Worm (Caenorhabditis elegans) whole organism, L3 larva: ENCODE results near the gene pho-14.

Experiments used
- R02D3.7 ChIP-seq: fragments of 150-350 bp; optimal IDR thresholded peaks from 2 replicates; lab custom pipeline; 2014; ENCODE audit warnings: missing biosample characterization, missing genetic modification characterization
- ZK546.5 ChIP-seq: sonication (generic microtip); optimal IDR thresholded peaks from 2 replicates; lab custom pipeline; 2017; ENCODE audit warnings: missing biosample characterization, missing genetic modification characterization
- ama-1 ChIP-seq: fragments of 150-350 bp; optimal IDR thresholded peaks from 2 replicates; lab custom pipeline; 2018
- ceh-16 ChIP-seq: sonication (generic microtip); optimal IDR thresholded peaks from 2 replicates; lab custom pipeline; 2017; ENCODE audit warnings: missing biosample characterization, missing genetic modification characterization
- ceh-28 ChIP-seq: fragments of 150-350 bp; optimal IDR thresholded peaks from 2 replicates; lab custom pipeline; 2014; ENCODE audit warnings: missing biosample characterization, missing genetic modification reagents, missing genetic modification characterization
- ceh-9 ChIP-seq: sonication (generic microtip); optimal IDR thresholded peaks from 2 replicates; lab custom pipeline; 2018; ENCODE audit warnings: missing biosample characterization, missing genetic modification characterization
- daf-12 ChIP-seq: fragments of 150-350 bp; optimal IDR thresholded peaks from 2 replicates; lab custom pipeline; 2014; ENCODE audit warnings: missing biosample characterization, missing genetic modification reagents, missing genetic modification characterization
- egl-27 ChIP-seq: sonication (generic microtip); optimal IDR thresholded peaks from 4 replicates; lab custom pipeline; 2017; ENCODE audit warnings: missing biosample characterization, missing genetic modification reagents, missing genetic modification characterization
- egl-5 ChIP-seq: fragments of 150-350 bp; optimal IDR thresholded peaks from 2 replicates; lab custom pipeline; 2017; ENCODE audit warnings: missing biosample characterization, missing genetic modification reagents, missing genetic modification characterization, inconsistent platforms
- elt-2 ChIP-seq: sonication (generic microtip); optimal IDR thresholded peaks from 2 replicates; lab custom pipeline; 2016; ENCODE audit warnings: missing genetic modification reagents, mild to moderate bottlenecking, missing genetic modification characterization, missing compliant biosample characterization
- eor-1 ChIP-seq, 2 experiments: fragments of 150-350 bp; optimal IDR thresholded peaks; 2 replicates each; lab custom pipeline; 2014 to 2018; ENCODE audit warnings: missing biosample characterization in 2 of 2, missing genetic modification characterization in 2 of 2
- fkh-10 ChIP-seq: sonication (generic microtip); optimal IDR thresholded peaks from 2 replicates; lab custom pipeline; 2017; ENCODE audit warnings: missing biosample characterization, missing genetic modification reagents, missing genetic modification characterization
- fos-1 ChIP-seq: fragments of 150-350 bp; optimal IDR thresholded peaks from 2 replicates; lab custom pipeline; 2014; ENCODE audit warnings: missing biosample characterization, missing genetic modification characterization
- hmg-11 ChIP-seq: sonication (generic microtip); optimal IDR thresholded peaks from 2 replicates; lab custom pipeline; 2016; ENCODE audit warnings: missing genetic modification characterization, missing compliant biosample characterization
- jun-1 ChIP-seq: fragments of 150-350 bp; optimal IDR thresholded peaks from 2 replicates; lab custom pipeline; 2014; ENCODE audit warnings: missing biosample characterization, missing genetic modification reagents, missing genetic modification characterization
- lin-15B ChIP-seq: fragments of 150-350 bp; optimal IDR thresholded peaks from 2 replicates; lab custom pipeline; 2014; ENCODE audit warnings: missing biosample characterization, missing genetic modification characterization
- lin-39 ChIP-seq: fragments of 150-350 bp; optimal IDR thresholded peaks from 2 replicates; lab custom pipeline; 2018; ENCODE audit warnings: missing biosample characterization, missing genetic modification reagents, missing genetic modification characterization
- mdl-1 ChIP-seq: fragments of 150-350 bp; optimal IDR thresholded peaks from 2 replicates; lab custom pipeline; 2014; ENCODE audit warnings: missing biosample characterization, missing genetic modification characterization
- mml-1 ChIP-seq: fragments of 150-350 bp; sonication (generic microtip); optimal IDR thresholded peaks from 3 replicates; lab custom pipeline; 2014; ENCODE audit warnings: missing biosample characterization, missing genetic modification characterization
- nhr-12 ChIP-seq: fragments of 150-350 bp; optimal IDR thresholded peaks from 2 replicates; lab custom pipeline; 2014; ENCODE audit warnings: missing biosample characterization, missing genetic modification characterization
- nhr-23 ChIP-seq: fragments of 150-350 bp; optimal IDR thresholded peaks from 2 replicates; lab custom pipeline; 2014; ENCODE audit warnings: missing biosample characterization, missing genetic modification reagents, missing genetic modification characterization
- nhr-237 ChIP-seq: fragments of 150-350 bp; optimal IDR thresholded peaks from 2 replicates; lab custom pipeline; 2014; ENCODE audit warnings: missing biosample characterization, missing genetic modification characterization
- nhr-25 ChIP-seq: sonication (generic microtip); optimal IDR thresholded peaks from 2 replicates; lab custom pipeline; 2017; ENCODE audit warnings: missing biosample characterization, missing genetic modification characterization
- nhr-28 ChIP-seq: fragments of 150-350 bp; optimal IDR thresholded peaks from 2 replicates; lab custom pipeline; 2014; ENCODE audit warnings: missing biosample characterization, missing genetic modification characterization
- nhr-43 ChIP-seq: sonication (generic microtip); optimal IDR thresholded peaks from 2 replicates; lab custom pipeline; 2016; ENCODE audit warnings: mild to moderate bottlenecking, missing genetic modification characterization, missing compliant biosample characterization; ENCODE audit not compliant: poor library complexity, severe bottlenecking
- nhr-67 ChIP-seq: fragments of 150-350 bp; optimal IDR thresholded peaks from 2 replicates; lab custom pipeline; 2014; ENCODE audit warnings: missing biosample characterization, missing genetic modification characterization
- nhr-76 ChIP-seq: fragments of 150-350 bp; sonication (generic microtip); optimal IDR thresholded peaks from 5 replicates; lab custom pipeline; 2014; ENCODE audit warnings: missing biosample characterization, missing genetic modification characterization
- nhr-77 ChIP-seq: fragments of 150-350 bp; optimal IDR thresholded peaks from 2 replicates; lab custom pipeline; 2014; ENCODE audit warnings: missing biosample characterization, missing genetic modification characterization
- pha-4 ChIP-seq: fragments of 150-350 bp; optimal IDR thresholded peaks from 2 replicates; lab custom pipeline; 2014; ENCODE audit warnings: missing biosample characterization, missing genetic modification reagents, missing genetic modification characterization
- pqm-1 ChIP-seq: fragments of 150-350 bp; optimal IDR thresholded peaks from 2 replicates; lab custom pipeline; 2017; ENCODE audit warnings: missing biosample characterization, missing genetic modification characterization, inconsistent platforms
- skn-1 ChIP-seq: fragments of 150-350 bp; optimal IDR thresholded peaks from 2 replicates; lab custom pipeline; 2014; ENCODE audit warnings: missing biosample characterization, missing genetic modification characterization
- snpc-4 ChIP-seq: fragments of 150-350 bp; optimal IDR thresholded peaks from 2 replicates; lab custom pipeline; 2014; ENCODE audit warnings: missing biosample characterization, missing genetic modification characterization
- unc-62 ChIP-seq: fragments of 150-350 bp; sonication (generic microtip); optimal IDR thresholded peaks from 4 replicates; lab custom pipeline; 2014; ENCODE audit warnings: missing biosample characterization, missing genetic modification reagents, missing genetic modification characterization
- zag-1 ChIP-seq: fragments of 150-350 bp; optimal IDR thresholded peaks from 2 replicates; lab custom pipeline; 2014; ENCODE audit warnings: missing biosample characterization, missing genetic modification characterization
- ztf-11 ChIP-seq: fragments of 150-350 bp; optimal IDR thresholded peaks from 2 replicates; lab custom pipeline; 2014; ENCODE audit warnings: missing biosample characterization, missing genetic modification characterization
- ztf-4 ChIP-seq: fragments of 150-350 bp; optimal IDR thresholded peaks from 2 replicates; lab custom pipeline; 2014; ENCODE audit warnings: missing biosample characterization, missing genetic modification characterization

Gene pho-14

DNA sequence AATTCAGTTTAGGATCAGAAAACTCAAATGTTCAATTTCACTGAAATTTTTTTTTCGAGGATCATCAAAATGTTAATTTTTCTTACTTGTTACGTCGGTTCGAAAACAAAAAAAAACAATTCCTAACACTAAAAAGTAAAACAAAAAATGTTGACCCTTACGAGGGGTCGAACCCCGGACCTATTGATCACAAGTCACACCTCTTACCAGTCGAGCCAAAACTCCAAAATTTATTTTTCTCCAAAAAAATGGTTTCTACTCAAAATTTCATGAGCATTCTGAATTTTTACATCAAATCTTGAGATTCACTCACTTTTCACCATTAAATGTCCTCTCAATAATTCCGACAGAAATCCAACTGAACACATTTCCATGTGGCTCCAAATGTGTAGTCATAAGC lies 1.6 kb upstream of the pho-14 start:
- TF ChIP-seq nhr-28 (no peak), daf-12 (tag; lab: Kevin White, UChicago) (no peak), ZK546.5 (tag; lab: Kevin White, UChicago) (no peak), R02D3.7 (tag; lab: Kevin White, UChicago) (no peak), nhr-25 (tag; lab: Kevin White, UChicago) (no peak), mdl-1 (tag; lab: Kevin White, UChicago) (no peak), nhr-43 (no peak), nhr-237 (no peak), lin-15B (tag; lab: Kevin White, UChicago) (no peak), skn-1 (tag; lab: Kevin White, UChicago) (no peak), fos-1 (tag; lab: Kevin White, UChicago) (no peak), jun-1 (tag; lab: Kevin White, UChicago) (no peak), ceh-9 (no peak), pqm-1 (no peak), nhr-67 (tag; lab: Kevin White, UChicago) (no peak), ceh-28 (no peak), eor-1 (tag; optimal IDR thresholded peaks at IDR 0.05; lab: Kevin White, UChicago) (no peak), nhr-76 (tag; lab: Kevin White, UChicago) (no peak), egl-27 (tag; lab: Kevin White, UChicago) (no peak), nhr-77 (tag; lab: Kevin White, UChicago) (no peak)

DNA sequence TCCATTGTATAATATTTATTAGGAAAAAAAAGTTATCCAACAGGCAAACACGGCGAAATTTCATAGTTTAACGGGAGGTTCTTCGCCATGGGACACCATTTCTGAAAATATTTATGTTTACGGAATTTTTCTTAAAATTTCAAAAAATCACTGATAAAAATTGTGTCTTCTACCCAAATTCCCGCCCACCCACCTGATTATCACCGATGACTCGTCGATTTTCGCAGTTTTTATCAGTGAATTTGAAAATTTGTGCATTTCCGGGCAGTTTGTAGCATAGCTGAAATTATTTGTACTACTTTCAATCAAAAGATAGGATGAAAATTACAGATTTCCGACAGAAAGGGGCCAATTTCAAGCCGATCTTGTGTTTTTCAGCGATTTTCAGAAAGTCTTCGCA lies 794 bp upstream of the pho-14 start:
- TF ChIP-seq elt-2 (tag; lab: Kevin White, UChicago) (peak; percentile 91), pha-4 (tag; lab: Kevin White, UChicago) (no peak), pqm-1 (peak; percentile 47), ztf-4 (tag; lab: Kevin White, UChicago) (no peak), snpc-4 (tag; lab: Kevin White, UChicago) (no peak), ceh-9 (no peak), ztf-11 (tag; lab: Kevin White, UChicago) (no peak), hmg-11 (tag; lab: Kevin White, UChicago) (no peak), unc-62 (no peak), nhr-77 (tag; lab: Kevin White, UChicago) (no peak), nhr-67 (tag; lab: Kevin White, UChicago) (no peak), mml-1 (tag; lab: Kevin White, UChicago) (no peak), jun-1 (tag; lab: Kevin White, UChicago) (peak; percentile 14), lin-39 (tag; lab: Kevin White, UChicago) (no peak), nhr-23 (tag; lab: Kevin White, UChicago) (no peak)

DNA sequence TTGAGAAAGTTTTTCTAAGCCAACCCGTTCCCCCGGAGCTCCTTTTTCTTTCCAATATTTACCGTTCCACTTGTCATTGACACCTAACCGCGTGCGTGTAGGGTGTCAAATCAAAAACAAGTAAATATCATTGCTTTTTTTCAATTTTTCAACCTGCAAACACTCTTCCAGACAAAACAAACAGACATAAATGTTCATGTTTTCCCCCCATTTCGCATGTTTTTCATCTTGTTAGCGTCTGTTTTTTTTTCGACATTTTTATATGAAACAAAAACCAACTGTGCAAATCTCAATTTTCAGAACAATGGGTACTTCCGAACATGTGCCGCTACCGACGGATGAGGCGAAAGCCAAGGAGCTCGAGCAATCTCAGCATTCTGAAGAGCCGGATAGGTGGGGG lies 8.9 kb downstream of the pho-14 start, which contains the start of gene snf-3:
snf-3 (plus strand) TSS at position 301 of the 400 bp plus-strand sequence.
- TF ChIP-seq egl-5 (tag; lab: Kevin White, UChicago): no peak
- peak; percentile 5 for TF ChIP-seq pha-4 (tag; lab: Kevin White, UChicago)
- no peak for TF ChIP-seq zag-1 (tag; lab: Kevin White, UChicago)
- no peak for TF ChIP-seq elt-2 (tag; lab: Kevin White, UChicago)

DNA sequence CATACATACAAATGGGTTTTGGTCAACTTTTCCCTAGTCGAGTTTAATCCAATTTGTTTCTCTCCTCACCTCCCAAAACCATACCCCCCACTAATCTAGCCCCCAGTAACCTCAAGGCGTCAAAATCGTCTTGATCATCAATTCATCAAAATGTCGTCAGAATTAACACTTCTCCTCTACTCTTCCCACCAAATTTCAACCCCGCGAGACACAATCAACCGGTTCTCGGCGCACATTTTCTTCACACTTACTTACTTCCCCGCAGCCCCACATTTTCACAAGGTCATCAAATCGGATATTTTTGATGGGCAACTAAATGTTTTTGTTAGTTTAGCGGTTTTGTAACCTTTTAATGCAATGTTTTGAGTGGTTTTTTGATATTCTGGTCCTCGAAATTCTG lies 9.9 kb downstream of the pho-14 start:
- TF ChIP-seq ceh-16 (tag; lab: Kevin White, UChicago) (no peak), R02D3.7 (tag; lab: Kevin White, UChicago) (no peak), nhr-43 (no peak), nhr-23 (tag; lab: Kevin White, UChicago) (peak; percentile 26), nhr-12 (tag; lab: Kevin White, UChicago) (no peak), lin-15B (tag; lab: Kevin White, UChicago) (no peak), nhr-25 (tag; lab: Kevin White, UChicago) (peak; percentile 68)

DNA sequence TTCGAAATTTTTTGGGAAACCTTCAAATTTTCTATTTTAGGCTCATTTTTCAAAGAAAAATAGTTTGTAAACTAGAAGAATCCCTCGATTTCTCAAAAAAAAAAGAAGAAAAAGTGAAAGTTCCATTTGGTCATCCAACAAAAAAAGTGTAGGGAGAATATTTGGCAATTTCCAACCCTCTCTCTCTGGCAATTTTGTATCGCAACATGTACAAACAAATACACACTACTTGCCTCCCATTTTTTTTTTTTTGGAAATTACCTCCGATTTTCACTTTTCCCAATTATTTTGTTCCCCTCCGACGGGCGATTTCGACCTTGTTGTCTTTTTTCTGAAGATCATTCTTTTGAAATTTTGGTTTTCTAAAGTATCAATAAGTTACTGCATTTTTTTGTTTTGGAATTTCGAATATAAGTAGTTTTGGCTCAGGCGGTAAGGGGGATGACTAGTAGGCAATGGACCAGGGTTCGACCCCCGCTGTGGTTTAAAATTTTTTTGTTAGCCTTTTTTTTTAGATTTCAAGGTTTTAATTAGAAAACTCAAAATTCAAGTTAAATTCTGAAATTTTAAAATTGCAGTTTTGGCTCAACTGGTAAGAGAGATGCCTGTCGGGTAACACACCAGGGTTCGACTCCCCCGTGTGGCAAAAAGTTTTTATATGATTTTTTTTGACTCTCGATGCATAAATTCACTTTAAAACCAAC lies 11.9 kb downstream of the pho-14 start:
- no peak for TF ChIP-seq zag-1 (tag; lab: Kevin White, UChicago)
- no peak for TF ChIP-seq nhr-76 (tag; lab: Kevin White, UChicago)
- no peak for TF ChIP-seq fkh-10 (GFP tag; lab: Kevin White, UChicago)
- TF ChIP-seq ama-1 (lab: Kevin White, UChicago): no peak
- TF ChIP-seq nhr-12 (tag; lab: Kevin White, UChicago): no peak
- TF ChIP-seq skn-1 (tag; lab: Kevin White, UChicago): no peak
- TF ChIP-seq nhr-77 (tag; lab: Kevin White, UChicago): no peak
- TF ChIP-seq nhr-25 (tag; lab: Kevin White, UChicago): no peak
- no peak for TF ChIP-seq eor-1 (tag; optimal IDR thresholded peaks at IDR 0.05; lab: Kevin White, UChicago)
- TF ChIP-seq, all 47 proteins: peak for 0
